Fruit fly (Drosophila melanogaster) whole organism, embryonic: Measurements from ENCODE around the gene Ctl1.
A peak's percentile ranks its signal among the peaks of the same experiment; 100 is the strongest.

ENCODE experiments used
- BEAF-32 ChIP-seq: fragments of 200-800 bp; sonication (Bioruptor generic); optimal IDR thresholded peaks from 3 replicates; lab custom pipeline; 2017; ENCODE audit warnings: missing biosample characterization, missing genetic modification characterization, mild to moderate bottlenecking, moderate library complexity, missing genetic modification reagents
- Blimp-1 ChIP-seq: fragments of 200-800 bp; sonication (Bioruptor generic); optimal IDR thresholded peaks from 3 replicates; lab custom pipeline; 2018; ENCODE audit warnings: missing biosample characterization, missing genetic modification characterization, mild to moderate bottlenecking, moderate library complexity, missing genetic modification reagents
- CG10209 ChIP-seq: fragments of 200-800 bp; sonication (Bioruptor generic); optimal IDR thresholded peaks from 3 replicates; lab custom pipeline; 2017; ENCODE audit warnings: missing biosample characterization, mild to moderate bottlenecking, missing genetic modification characterization, missing genetic modification reagents
- CG1024 ChIP-seq: fragments of 200-800 bp; sonication (Bioruptor generic); IDR thresholded peaks from 2 replicates; pipeline ENCODE4 v1.3.6; 2022; ENCODE audit warnings: missing biosample characterization, missing genetic modification characterization
- CG13424 ChIP-seq: fragments of 200-800 bp; sonication (Bioruptor generic); optimal IDR thresholded peaks from 2 replicates; lab custom pipeline; 2019; ENCODE audit warnings: missing biosample characterization, mild to moderate bottlenecking, missing genetic modification characterization, moderate library complexity
- CG13775 ChIP-seq: fragments of 200-800 bp; sonication (Bioruptor generic); optimal IDR thresholded peaks from 3 replicates; lab custom pipeline; 2017; ENCODE audit warnings: missing biosample characterization, mild to moderate bottlenecking, missing genetic modification characterization
- CG14050 ChIP-seq: fragments of 200-800 bp; sonication (Bioruptor generic); IDR thresholded peaks from 3 replicates; pipeline ENCODE4 v1.3.6; 2022; ENCODE audit warnings: missing biosample characterization, missing genetic modification characterization
- CG14710 ChIP-seq: fragments of 200-800 bp; sonication (Bioruptor generic); optimal IDR thresholded peaks from 3 replicates; lab custom pipeline; 2019; ENCODE audit warnings: missing biosample characterization, mild to moderate bottlenecking, missing genetic modification characterization, moderate library complexity
- CG15269 ChIP-seq: fragments of 200-800 bp; sonication (Bioruptor generic); optimal IDR thresholded peaks from 2 replicates; lab custom pipeline; 2018; ENCODE audit warnings: missing biosample characterization, mild to moderate bottlenecking, missing genetic modification characterization, moderate library complexity
- CG17328 ChIP-seq: fragments of 200-800 bp; sonication (Bioruptor generic); IDR thresholded peaks from 2 replicates; pipeline ENCODE4 v1.3.6; 2022; ENCODE audit warnings: missing biosample characterization, missing genetic modification characterization
- CG17359 ChIP-seq: fragments of 200-800 bp; sonication (Bioruptor generic); optimal IDR thresholded peaks from 3 replicates; lab custom pipeline; 2018; ENCODE audit warnings: missing biosample characterization, mild to moderate bottlenecking, missing genetic modification characterization, moderate library complexity
- CG2116 ChIP-seq: fragments of 200-800 bp; sonication (Bioruptor generic); optimal IDR thresholded peaks from 3 replicates; lab custom pipeline; 2018; ENCODE audit warnings: missing biosample characterization, mild to moderate bottlenecking, missing genetic modification characterization
- CG6175 ChIP-seq: fragments of 200-800 bp; sonication (Bioruptor generic); IDR thresholded peaks from 3 replicates; pipeline ENCODE4 v1.3.6; 2022; ENCODE audit warnings: missing biosample characterization, missing genetic modification characterization
- CG6272 ChIP-seq: fragments of 200-800 bp; sonication (Bioruptor generic); IDR thresholded peaks from 2 replicates; pipeline ENCODE4 v1.3.6; 2022; ENCODE audit warnings: missing biosample characterization, missing genetic modification characterization
- CG7928 ChIP-seq: fragments of 200-800 bp; sonication (Bioruptor generic); optimal IDR thresholded peaks from 2 replicates; lab custom pipeline; 2017; ENCODE audit warnings: missing biosample characterization, mild to moderate bottlenecking, missing genetic modification characterization
- CG7987 ChIP-seq: fragments of 200-800 bp; sonication (Bioruptor generic); optimal IDR thresholded peaks from 2 replicates; lab custom pipeline; 2018; ENCODE audit warnings: missing biosample characterization, mild to moderate bottlenecking, missing genetic modification characterization, moderate library complexity
- CG8478 ChIP-seq: fragments of >200 bp; optimal IDR thresholded peaks from 2 replicates; lab custom pipeline; 2018
- CG8924 ChIP-seq: fragments of 200-800 bp; optimal IDR thresholded peaks from 3 replicates; lab custom pipeline; 2019; ENCODE audit warnings: missing biosample characterization, mild to moderate bottlenecking, missing genetic modification characterization, moderate library complexity
- CG9727 ChIP-seq: fragments of 200-800 bp; sonication (Bioruptor generic); optimal IDR thresholded peaks from 3 replicates; lab custom pipeline; 2017; ENCODE audit warnings: missing biosample characterization, mild to moderate bottlenecking, missing genetic modification characterization
- Dll ChIP-seq: fragments of 200-800 bp; sonication (Bioruptor generic); IDR thresholded peaks from 4 replicates; pipeline ENCODE4 v1.3.6; 2022; ENCODE audit warnings: missing biosample characterization, missing genetic modification characterization; ENCODE audit not compliant: partially characterized antibody
- Dp ChIP-seq: fragments of 200-800 bp; sonication (Bioruptor generic); optimal IDR thresholded peaks from 2 replicates; lab custom pipeline; 2018; ENCODE audit warnings: missing biosample characterization, mild to moderate bottlenecking, missing genetic modification characterization, moderate library complexity
- Eip74EF ChIP-seq, 2 experiments: fragments of 200-800 bp in 1 of 2; fragments of >200 bp in 1 of 2; sonication (Bioruptor generic) in 1 of 2; optimal IDR thresholded peaks; 2 replicates each; lab custom pipeline; 2017 to 2019; ENCODE audit warnings: missing biosample characterization in 2 of 2, missing genetic modification characterization in 2 of 2, mild to moderate bottlenecking in 1 of 2, moderate library complexity in 1 of 2
- GATAe ChIP-seq: fragments of 200-800 bp; sonication (Bioruptor generic); conservative IDR thresholded peaks from 2 replicates; pipeline ENCODE4 v1.3.6; 2022; ENCODE audit warnings: missing biosample characterization, missing genetic modification characterization
- Hr78 ChIP-seq, 2 experiments: fragments of 200-800 bp in 1 of 2; fragments of >200 bp in 1 of 2; sonication (Bioruptor generic) in 1 of 2; optimal IDR thresholded peaks; 2 replicates each; lab custom pipeline; 2017 to 2019; ENCODE audit warnings: missing biosample characterization in 2 of 2, missing genetic modification characterization in 2 of 2, mild to moderate bottlenecking in 1 of 2, moderate library complexity in 1 of 2
- Spps ChIP-seq: fragments of 200-800 bp; sonication (Bioruptor generic); optimal IDR thresholded peaks from 2 replicates; lab custom pipeline; 2018; ENCODE audit warnings: missing biosample characterization, mild to moderate bottlenecking, missing genetic modification characterization
- ab ChIP-seq: fragments of 200-800 bp; sonication (Bioruptor generic); optimal IDR thresholded peaks from 2 replicates; lab custom pipeline; 2016; ENCODE audit warnings: missing biosample characterization, missing genetic modification characterization
- bsh ChIP-seq, 2 experiments: fragments of 200-800 bp; sonication (Bioruptor generic); optimal IDR thresholded peaks; 2 replicates each; lab custom pipeline; 2017 to 2018; ENCODE audit warnings: mild to moderate bottlenecking in 2 of 2, missing biosample characterization in 2 of 2, missing genetic modification characterization in 2 of 2, moderate library complexity in 1 of 2
- caup ChIP-seq: fragments of 200-800 bp; sonication (Bioruptor generic); optimal IDR thresholded peaks from 3 replicates; lab custom pipeline; 2017; ENCODE audit warnings: missing biosample characterization, mild to moderate bottlenecking, missing genetic modification characterization, moderate library complexity; ENCODE audit not compliant: severe bottlenecking
- danr ChIP-seq: fragments of 200-800 bp; sonication (Bioruptor generic); IDR thresholded peaks from 2 replicates; pipeline ENCODE4 v1.3.6; 2022; ENCODE audit warnings: missing biosample characterization, missing genetic modification characterization
- dpn ChIP-seq, 2 experiments: fragments of 200-800 bp; sonication (Bioruptor generic); optimal IDR thresholded peaks; 3 replicates each; lab custom pipeline; 2016; ENCODE audit warnings: missing biosample characterization in 2 of 2, missing genetic modification characterization in 2 of 2
- fd96Cb ChIP-seq: fragments of 200-800 bp; sonication (Bioruptor generic); optimal IDR thresholded peaks from 2 replicates; lab custom pipeline; 2018; ENCODE audit warnings: missing biosample characterization, mild to moderate bottlenecking, missing genetic modification characterization, moderate library complexity
- hkb ChIP-seq, 2 experiments: fragments of 200-800 bp in 1 of 2; fragments of >200 bp in 1 of 2; sonication (Bioruptor generic) in 1 of 2; IDR thresholded peaks in 1 of 2; optimal IDR thresholded peaks in 1 of 2; 2 replicates each; pipeline versions ENCODE4 v1.3.6 to Lab custom; 2017 to 2022; ENCODE audit warnings: missing biosample characterization in 1 of 2, missing genetic modification characterization in 1 of 2
- jigr1 ChIP-seq: fragments of 200-800 bp; sonication (Bioruptor generic); IDR thresholded peaks from 3 replicates; pipeline ENCODE4 v1.3.6; 2022; ENCODE audit warnings: missing biosample characterization, missing genetic modification characterization
- nmo ChIP-seq: fragments of 200-800 bp; sonication (Bioruptor generic); optimal IDR thresholded peaks from 2 replicates; lab custom pipeline; 2018; ENCODE audit warnings: missing biosample characterization, mild to moderate bottlenecking, missing genetic modification characterization, moderate library complexity
- nom ChIP-seq: fragments of 200-800 bp; sonication (Bioruptor generic); optimal IDR thresholded peaks from 2 replicates; lab custom pipeline; 2017; ENCODE audit warnings: missing biosample characterization, missing genetic modification characterization, mild to moderate bottlenecking, moderate library complexity, missing genetic modification reagents
- pan ChIP-seq, 4 experiments: fragments of >200 bp in 3 of 4; fragments of 200-800 bp in 1 of 4; sonication (Bioruptor generic) in 1 of 4; optimal IDR thresholded peaks in 3 of 4; IDR thresholded peaks in 1 of 4; 2 replicates each; pipeline versions ENCODE4 v1.3.6 to Lab custom; 2017 to 2022; ENCODE audit warnings: missing biosample characterization in 2 of 4, missing genetic modification characterization in 2 of 4, mixed read lengths in 1 of 4
- repo ChIP-seq: fragments of 200-800 bp; sonication (Bioruptor generic); optimal IDR thresholded peaks from 2 replicates; lab custom pipeline; 2016; ENCODE audit warnings: missing biosample characterization, missing genetic modification characterization
- row ChIP-seq: fragments of 200-800 bp; sonication (Bioruptor generic); IDR thresholded peaks from 3 replicates; pipeline ENCODE4 v1.3.6; 2022; ENCODE audit warnings: missing biosample characterization, missing genetic modification characterization
- sens ChIP-seq: fragments of 200-800 bp; sonication (Bioruptor generic); peaks from one replicate; lab custom pipeline; 2016; ENCODE audit warnings: missing biosample characterization, missing genetic modification characterization
- slbo ChIP-seq: fragments of 200-800 bp; sonication (Bioruptor generic); IDR thresholded peaks from 2 replicates; pipeline ENCODE4 v1.3.6; 2022; ENCODE audit warnings: missing biosample characterization, missing genetic modification characterization
- tll ChIP-seq, 2 experiments: fragments of 200-800 bp in 1 of 2; fragments of >200 bp in 1 of 2; sonication (Bioruptor generic) in 1 of 2; optimal IDR thresholded peaks; 2 replicates each; lab custom pipeline; 2017 to 2019; ENCODE audit warnings: missing biosample characterization in 2 of 2, missing genetic modification characterization in 2 of 2, mild to moderate bottlenecking in 1 of 2, moderate library complexity in 1 of 2
- unpg ChIP-seq: fragments of 200-800 bp; sonication (Bioruptor generic); optimal IDR thresholded peaks from 3 replicates; lab custom pipeline; 2018; ENCODE audit warnings: missing biosample characterization, mild to moderate bottlenecking, missing genetic modification characterization, moderate library complexity
- vnd ChIP-seq: fragments of 200-800 bp; sonication (Bioruptor generic); IDR thresholded peaks from 3 replicates; pipeline ENCODE4 v1.3.6; 2022; ENCODE audit warnings: missing biosample characterization, missing genetic modification characterization; ENCODE audit not compliant: partially characterized antibody
- vvl ChIP-seq: fragments of 200-800 bp; sonication (Bioruptor generic); IDR thresholded peaks from 2 replicates; pipeline ENCODE4 v1.3.6; 2022; ENCODE audit warnings: missing biosample characterization, missing genetic modification characterization
- z ChIP-seq: fragments of 200-800 bp; sonication (Bioruptor generic); IDR thresholded peaks from 3 replicates; pipeline ENCODE4 v1.3.6; 2022; ENCODE audit warnings: missing biosample characterization, missing genetic modification characterization
- zen2 ChIP-seq: fragments of 200-800 bp; sonication (Bioruptor generic); IDR thresholded peaks from 3 replicates; pipeline ENCODE4 v1.3.6; 2022; ENCODE audit warnings: missing biosample characterization, missing genetic modification characterization; ENCODE audit not compliant: partially characterized antibody
- zf30C ChIP-seq: fragments of 200-800 bp; sonication (Bioruptor generic); optimal IDR thresholded peaks from 3 replicates; lab custom pipeline; 2018; ENCODE audit warnings: missing biosample characterization, mild to moderate bottlenecking, missing genetic modification characterization

Ctl1 gene

dm6 chr3L:4286784-4287183 is 9.0 kb downstream of the Ctl1 start, which contains the start of gene TfIIEbeta (continued):
- no peak for TF ChIP-seq CG8478
- TF ChIP-seq CG9727 (GFP tag; lab: Kevin White, UChicago) = no peak
- peak; percentile 41 for TF ChIP-seq nmo
- peak; percentile 34 for TF ChIP-seq CG15269 (tag; lab: Kevin White, UChicago)
- TF ChIP-seq caup (GFP tag; lab: Kevin White, UChicago) = peak; percentile 2
- peak; percentile 16 for TF ChIP-seq CG2116 (GFP tag; lab: Kevin White, UChicago)
- no peak for TF ChIP-seq ab (GFP tag; lab: Kevin White, UChicago)
- TF ChIP-seq BEAF-32 (GFP tag; lab: Kevin White, UChicago) = peak; percentile 1
- peak; percentile 95 for TF ChIP-seq CG7928 (GFP tag; lab: Kevin White, UChicago)
- TF ChIP-seq CG6175 = no peak
- TF ChIP-seq row (GFP tag; lab: Robert Waterston, UW) = peak; percentile 82
- peak; percentile 15 for TF ChIP-seq CG13424 (tag; lab: Kevin White, UChicago)
- peak; percentile 8 for TF ChIP-seq CG13775
- TF ChIP-seq sens (GFP tag; lab: Kevin White, UChicago) = peak; percentile 64
- peak; percentile 11 for TF ChIP-seq Spps (tag; lab: Kevin White, UChicago)
- TF ChIP-seq slbo = peak; percentile 54
- TF ChIP-seq GATAe (GFP tag; lab: Robert Waterston, UW) = no peak
- TF ChIP-seq CG10209 (GFP tag; lab: Kevin White, UChicago) = peak; percentile 6
- TF ChIP-seq CG17328 (GFP tag; lab: Robert Waterston, UW) = no peak
- no peak for TF ChIP-seq CG1024
- TF ChIP-seq jigr1 (GFP tag; lab: Robert Waterston, UW) = no peak
- no peak for TF ChIP-seq tll (GFP tag; optimal IDR thresholded peaks at IDR 0.05; lab: Kevin White, UChicago)
- no peak for TF ChIP-seq Eip74EF (GFP tag; optimal IDR thresholded peaks at IDR 0.05; lab: Kevin White, UChicago)
- peak; percentile 49 for TF ChIP-seq CG14710
- TF ChIP-seq bsh (GFP tag; optimal IDR thresholded peaks at IDR 0.05; lab: Kevin White, UChicago) = peak in 1 of 2 experiments; percentile 55
- TF ChIP-seq CG7987 (GFP tag; lab: Kevin White, UChicago) = no peak
- peak; percentile 24 for TF ChIP-seq fd96Cb (tag; lab: Kevin White, UChicago)
- peak; percentile 3 to 13 for TF ChIP-seq dpn (GFP tag; optimal IDR thresholded peaks at IDR 0.05; lab: Kevin White, UChicago)
- no peak for TF ChIP-seq zen2 (GFP tag; lab: Robert Waterston, UW)
- TF ChIP-seq CG8924 (tag; lab: Kevin White, UChicago) = peak; percentile 38
- TF ChIP-seq repo (GFP tag; lab: Kevin White, UChicago) = no peak
- TF ChIP-seq vvl = peak; percentile 46
- 0 out of 4 replicates have a peak, but pooled peaks have one; percentile 49 for TF ChIP-seq Dll (GFP tag; lab: Robert Waterston, UW)
- peak; percentile 38 for TF ChIP-seq unpg (GFP tag; lab: Kevin White, UChicago)
- TF ChIP-seq pan (optimal IDR thresholded peaks at IDR 0.05; lab: Kevin White, UChicago) = no peak
- TF ChIP-seq pan (GFP tag; optimal IDR thresholded peaks at IDR 0.05 in 1 of 2, IDR thresholded peaks at IDR 0.05 in 1 of 2) = peak in 1 of 2 experiments; percentile 36
- TF ChIP-seq CG17359 (tag; lab: Kevin White, UChicago) = peak; percentile 66
- no peak for TF ChIP-seq zf30C (GFP tag; lab: Kevin White, UChicago)
- peak; percentile 16 for TF ChIP-seq nom
- TF ChIP-seq Hr78 (GFP tag; optimal IDR thresholded peaks at IDR 0.05; lab: Kevin White, UChicago) = no peak
- TF ChIP-seq vnd (GFP tag; lab: Robert Waterston, UW) = no peak
- TF ChIP-seq CG6272 (GFP tag; lab: Robert Waterston, UW) = no peak
- TF ChIP-seq z (GFP tag; lab: Robert Waterston, UW) = no peak
- peak; percentile 25 for TF ChIP-seq Blimp-1
- TF ChIP-seq Dp (GFP tag; lab: Kevin White, UChicago) = peak; percentile 38
- peak; percentile 24; the same call in 1 of the 3 replicates for TF ChIP-seq CG14050
- no peak for TF ChIP-seq danr (GFP tag; lab: Robert Waterston, UW)
- TF ChIP-seq hkb (optimal IDR thresholded peaks at IDR 0.05; lab: Kevin White, UChicago) = no peak
- peak; percentile 39; the same call in 1 of the 2 replicates for TF ChIP-seq hkb (GFP tag; IDR thresholded peaks at IDR 0.05; lab: Robert Waterston, UW)
